Worm (Caenorhabditis elegans) whole organism, L2 larva: ENCODE data around the gene K09C6.2.

ENCODE experiments used
- R02D3.7 ChIP-seq: fragments of 150-350 bp; optimal IDR thresholded peaks from 2 replicates; lab custom pipeline; 2014; ENCODE audit warnings: missing biosample characterization, missing genetic modification characterization
- aly-2 ChIP-seq: fragments of 150-350 bp; optimal IDR thresholded peaks from 2 replicates; lab custom pipeline; 2014; ENCODE audit warnings: missing biosample characterization, missing genetic modification characterization
- ama-1 ChIP-seq: fragments of 150-350 bp; optimal IDR thresholded peaks from 2 replicates; lab custom pipeline; 2018; ENCODE audit warnings: inconsistent platforms
- dmd-4 ChIP-seq: sonication (generic microtip); optimal IDR thresholded peaks from 2 replicates; lab custom pipeline; 2017; ENCODE audit warnings: missing biosample characterization, missing genetic modification characterization
- mdl-1 ChIP-seq, 2 experiments: fragments of 150-350 bp in 1 of 2; sonication (generic microtip) in 1 of 2; optimal IDR thresholded peaks; 2 replicates each; lab custom pipeline; 2017; ENCODE audit warnings: missing biosample characterization in 2 of 2, missing genetic modification characterization in 2 of 2
- nhr-12 ChIP-seq: fragments of 150-350 bp; optimal IDR thresholded peaks from 2 replicates; lab custom pipeline; 2014; ENCODE audit warnings: missing biosample characterization, missing genetic modification characterization
- nhr-237 ChIP-seq: fragments of 150-350 bp; optimal IDR thresholded peaks from 2 replicates; lab custom pipeline; 2014; ENCODE audit warnings: missing biosample characterization, missing genetic modification characterization
- nhr-25 ChIP-seq: fragments of 150-350 bp; sonication (generic microtip); optimal IDR thresholded peaks from 3 replicates; lab custom pipeline; 2014; ENCODE audit warnings: missing biosample characterization, missing genetic modification characterization
- nhr-6 ChIP-seq: fragments of 150-350 bp; optimal IDR thresholded peaks from 2 replicates; lab custom pipeline; 2014; ENCODE audit warnings: missing biosample characterization, missing genetic modification characterization
- snpc-4 ChIP-seq: fragments of 150-350 bp; optimal IDR thresholded peaks from 2 replicates; lab custom pipeline; 2014; ENCODE audit warnings: missing biosample characterization, missing genetic modification characterization
- unc-39 ChIP-seq: fragments of 150-350 bp; optimal IDR thresholded peaks from 2 replicates; lab custom pipeline; 2014; ENCODE audit warnings: missing biosample characterization, missing genetic modification characterization
- zag-1 ChIP-seq: fragments of 150-350 bp; optimal IDR thresholded peaks from 2 replicates; lab custom pipeline; 2014; ENCODE audit warnings: missing biosample characterization, missing genetic modification characterization
- ztf-4 ChIP-seq: fragments of 150-350 bp; optimal IDR thresholded peaks from 2 replicates; lab custom pipeline; 2014; ENCODE audit warnings: missing biosample characterization, missing genetic modification characterization

DNA sequence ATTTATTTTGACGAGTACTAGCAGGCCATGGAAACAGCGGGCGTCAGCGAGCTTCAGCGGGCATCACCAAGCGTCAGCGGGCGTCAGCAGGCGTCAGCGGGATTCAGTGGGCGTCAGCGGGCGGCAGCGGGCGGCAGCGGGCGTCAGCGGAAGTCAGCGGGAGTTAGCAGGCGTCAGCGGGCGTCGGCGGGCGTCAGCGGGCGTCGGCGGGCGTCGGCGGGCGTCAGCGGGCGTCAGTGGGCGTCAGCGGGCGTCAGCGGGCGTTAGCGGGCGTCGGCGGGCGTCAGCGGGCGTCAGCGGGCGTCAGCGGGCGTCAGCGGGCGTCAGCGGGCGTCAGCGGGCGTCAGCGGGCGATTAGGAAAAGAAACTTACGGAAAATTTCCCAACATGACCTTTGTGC is 14.0 kb upstream of the K09C6.2 start:
- TF ChIP-seq aly-2 (tag; lab: Kevin White, UChicago) = no peak
- TF ChIP-seq ztf-4 (tag; lab: Kevin White, UChicago) = no peak
- TF ChIP-seq nhr-237 (tag; lab: Kevin White, UChicago) = no peak
- TF ChIP-seq R02D3.7 (tag; lab: Kevin White, UChicago) = no peak
- no peak for TF ChIP-seq nhr-6 (tag; lab: Kevin White, UChicago)
- TF ChIP-seq dmd-4 (tag; lab: Kevin White, UChicago) = no peak
- TF ChIP-seq snpc-4 = no peak
- TF ChIP-seq nhr-12 (tag; lab: Kevin White, UChicago) = no peak
- TF ChIP-seq zag-1 (tag; lab: Kevin White, UChicago) = no peak
- TF ChIP-seq ama-1 (lab: Kevin White, UChicago) = no peak
- TF ChIP-seq nhr-25 (tag; lab: Kevin White, UChicago) = no peak
- TF ChIP-seq mdl-1 (tag; optimal IDR thresholded peaks at IDR 0.05; lab: Kevin White, UChicago) = no peak
- no peak for TF ChIP-seq unc-39 (tag; lab: Kevin White, UChicago)
